Worm (Caenorhabditis elegans): ENCODE measurements around the gene B0222.5.

- TF ChIP-seq B0310.2 (tag; optimal IDR thresholded peaks at IDR 0.05) (no peak), ceh-13 (GFP tag; optimal IDR thresholded peaks at IDR 0.05) (no peak), hmbx-1 (tag; optimal IDR thresholded peaks at IDR 0.05) (no peak), hmg-4 (GFP tag; optimal IDR thresholded peaks at IDR 0.05) (no peak)
Observed at ce11 chrV:9191406-9191805, 36.7 kb upstream of the B0222.5 start, which contains the start of gene sphr-1.
